Worm (Caenorhabditis elegans): ENCODE results near the gene pmt-1.

Gene pmt-1

ce11 chrII:5328912-5329311, 46.6 kb upstream of the pmt-1 start (continued):
- TF ChIP-seq unc-130 (tag; optimal IDR thresholded peaks at IDR 0.05) (no peak), zip-4 (GFP tag; optimal IDR thresholded peaks at IDR 0.05) (no peak), dpl-1 (GFP tag; optimal IDR thresholded peaks at IDR 0.05) (no peak), nhr-11 (tag; optimal IDR thresholded peaks at IDR 0.05) (peak; percentile 41), fkh-4 (tag; optimal IDR thresholded peaks at IDR 0.05; ENCODE audit: borderline replicate concordance) (no peak), aha-1 (tag; optimal IDR thresholded peaks at IDR 0.05) (no peak), hlh-17 (GFP tag; optimal IDR thresholded peaks at IDR 0.05; ENCODE audit: borderline replicate concordance) (no peak), lsy-2 (tag; optimal IDR thresholded peaks at IDR 0.05) (peak in 1 of 2 experiments; percentile 10), lin-15B (tag; optimal IDR thresholded peaks at IDR 0.05) (no peak), pqm-1 (tag; optimal IDR thresholded peaks at IDR 0.05) (no peak), nhr-47 (tag; optimal IDR thresholded peaks at IDR 0.05) (peak; percentile 60), nhr-77 (tag; optimal IDR thresholded peaks at IDR 0.05) (no peak), jun-1 (tag; optimal IDR thresholded peaks at IDR 0.05) (no peak), unc-98 (GFP tag; IDR thresholded peaks at IDR 0.05) (no peak), pax-3 (tag; optimal IDR thresholded peaks at IDR 0.05) (peak; percentile 70), xbp-1 (tag; optimal IDR thresholded peaks at IDR 0.05) (no peak), pag-3 (tag; optimal IDR thresholded peaks at IDR 0.05; ENCODE audit: borderline replicate concordance, insufficient read depth) (no peak), nhr-71 (tag; optimal IDR thresholded peaks at IDR 0.05) (peak; percentile 75), elt-2 (tag; optimal IDR thresholded peaks at IDR 0.05) (no peak), efl-3 (GFP tag; optimal IDR thresholded peaks at IDR 0.05) (no peak), egl-27 (tag; optimal IDR thresholded peaks at IDR 0.05) (no peak), lir-3 (tag; optimal IDR thresholded peaks at IDR 0.05; ENCODE audit: poor library complexity) (no peak), C34B4.2 (tag; optimal IDR thresholded peaks at IDR 0.05) (no peak), ama-1 (optimal IDR thresholded peaks at IDR 0.05) (no peak), alr-1 (tag; optimal IDR thresholded peaks at IDR 0.05; ENCODE audit: borderline replicate concordance) (no peak), ces-1 (GFP tag; optimal IDR thresholded peaks at IDR 0.05) (no peak), blmp-1 (tag; optimal IDR thresholded peaks at IDR 0.05) (no peak), elt-3 (tag; optimal IDR thresholded peaks at IDR 0.05) (no peak), sup-37 (GFP tag; optimal IDR thresholded peaks at IDR 0.05) (no peak), ceh-90 (tag; optimal IDR thresholded peaks at IDR 0.05) (no peak), ztf-11 (tag; optimal IDR thresholded peaks at IDR 0.05) (no peak), fos-1 (tag; optimal IDR thresholded peaks at IDR 0.05) (no peak), snpc-4 (tag; optimal IDR thresholded peaks at IDR 0.05) (no peak), skn-1 (tag; optimal IDR thresholded peaks at IDR 0.05) (no peak), nhr-19 (GFP tag; conservative IDR thresholded peaks at IDR 0.05) (no peak), unc-86 (tag; optimal IDR thresholded peaks at IDR 0.05) (no peak), mdl-1 (tag; optimal IDR thresholded peaks at IDR 0.05) (no peak), nhr-76 (tag; optimal IDR thresholded peaks at IDR 0.05) (no peak), mef-2 (tag; optimal IDR thresholded peaks at IDR 0.05) (no peak), C16A3.4 (tag; optimal IDR thresholded peaks at IDR 0.05) (no peak), sox-4 (tag; optimal IDR thresholded peaks at IDR 0.05) (peak; percentile 1)

- no peak for TF ChIP-seq tlp-1 (tag; optimal IDR thresholded peaks at IDR 0.05)
- peak; percentile 4 for TF ChIP-seq nhr-71 (tag; optimal IDR thresholded peaks at IDR 0.05)
- no peak for TF ChIP-seq unc-98 (GFP tag; IDR thresholded peaks at IDR 0.05)
- peak; percentile 99 for TF ChIP-seq dsc-1 (tag; optimal IDR thresholded peaks at IDR 0.05)
- no peak for TF ChIP-seq lin-14 (GFP tag; optimal IDR thresholded peaks at IDR 0.05)
- TF ChIP-seq lin-39 (tag; optimal IDR thresholded peaks at IDR 0.05): no peak
- TF ChIP-seq nhr-20 (tag; optimal IDR thresholded peaks at IDR 0.05): no peak
- TF ChIP-seq snu-23 (GFP tag; optimal IDR thresholded peaks at IDR 0.05): no peak
- TF ChIP-seq pax-3 (tag; optimal IDR thresholded peaks at IDR 0.05): peak; percentile 72
- peak; percentile 57 for TF ChIP-seq fkh-8 (tag; optimal IDR thresholded peaks at IDR 0.05)
- TF ChIP-seq fkh-10 (GFP tag; optimal IDR thresholded peaks at IDR 0.05): no peak
- no peak for TF ChIP-seq nhr-76 (tag; optimal IDR thresholded peaks at IDR 0.05)
- no peak for TF ChIP-seq elt-2 (tag; optimal IDR thresholded peaks at IDR 0.05)
- TF ChIP-seq pqm-1 (tag; optimal IDR thresholded peaks at IDR 0.05): no peak
- no peak for TF ChIP-seq ceh-63 (GFP tag; optimal IDR thresholded peaks at IDR 0.05)
- TF ChIP-seq egl-27 (tag; optimal IDR thresholded peaks at IDR 0.05): no peak
- no peak for TF ChIP-seq Y116A8C.19 (tag; optimal IDR thresholded peaks at IDR 0.05; ENCODE audit: borderline replicate concordance)
- TF ChIP-seq hlh-17 (GFP tag; optimal IDR thresholded peaks at IDR 0.05; ENCODE audit: borderline replicate concordance): no peak
- TF ChIP-seq blmp-1 (tag; optimal IDR thresholded peaks at IDR 0.05): no peak
- no peak for TF ChIP-seq elt-3 (tag; optimal IDR thresholded peaks at IDR 0.05)
- no peak for TF ChIP-seq mdl-1 (tag; optimal IDR thresholded peaks at IDR 0.05)
- TF ChIP-seq ces-1 (GFP tag; optimal IDR thresholded peaks at IDR 0.05): no peak
- TF ChIP-seq sox-4 (tag; optimal IDR thresholded peaks at IDR 0.05): peak; percentile 70
- 0 out of 2 replicates have a peak, but pooled peaks have one; percentile 82 for TF ChIP-seq ets-5 (GFP tag; IDR thresholded peaks at IDR 0.05)
Measured at ce11 chrII:5326891-5327290, 44.6 kb upstream of the pmt-1 start.

Measured in whole organism, L1 larva.